Worm (Caenorhabditis elegans): ENCODE data around the gene zip-7.

DNA sequence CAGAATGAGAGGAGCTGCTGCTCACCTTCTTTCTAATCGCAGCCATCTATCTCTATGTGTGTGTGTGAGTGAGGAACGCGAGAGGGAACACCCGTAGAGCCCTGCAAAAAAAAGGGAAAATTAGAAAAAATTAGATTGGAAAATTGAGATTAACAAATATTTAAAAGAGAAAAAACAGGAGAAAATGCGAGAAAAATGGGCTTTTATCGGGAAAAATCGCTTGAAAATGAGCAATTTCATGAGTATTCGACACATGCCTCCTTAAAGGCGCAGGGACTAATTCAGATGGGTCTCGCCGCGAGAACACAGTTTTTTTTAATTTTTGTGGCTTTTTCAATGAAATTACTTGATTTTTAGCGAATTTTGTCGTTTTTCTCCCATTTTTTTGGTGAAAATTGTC lies 16.6 kb downstream of the zip-7 start, which contains the start of gene rho-1:
- TF ChIP-seq nhr-11 (tag; optimal IDR thresholded peaks at IDR 0.05) (no peak), ztf-4 (tag; optimal IDR thresholded peaks at IDR 0.05) (no peak), nhr-28 (tag; optimal IDR thresholded peaks at IDR 0.05) (no peak), fos-1 (tag; optimal IDR thresholded peaks at IDR 0.05) (no peak), fkh-10 (GFP tag; optimal IDR thresholded peaks at IDR 0.05) (no peak), nhr-76 (tag; optimal IDR thresholded peaks at IDR 0.05) (no peak), unc-62 (GFP tag; optimal IDR thresholded peaks at IDR 0.05) (no peak), snpc-4 (tag; optimal IDR thresholded peaks at IDR 0.05) (no peak), fkh-2 (tag; optimal IDR thresholded peaks at IDR 0.05) (no peak), elt-3 (tag; optimal IDR thresholded peaks at IDR 0.05) (no peak), mdl-1 (tag; optimal IDR thresholded peaks at IDR 0.05) (no peak)

Data from whole organism, L3 larva.